Worm (Caenorhabditis elegans) whole organism, young adult: ENCODE measurements around the gene B0280.7.

ENCODE experiments used
- lsl-1 ChIP-seq: fragments of 200-800 bp; sonication (Bioruptor generic); optimal IDR thresholded peaks from 2 replicates; lab custom pipeline; 2018; ENCODE audit warnings: mild to moderate bottlenecking, missing genetic modification characterization, moderate library complexity, missing compliant biosample characterization
- pha-4 ChIP-seq: fragments of 150-350 bp; sonication (generic microtip); optimal IDR thresholded peaks from 2 replicates; lab custom pipeline; 2014; ENCODE audit warnings: missing biosample characterization, missing genetic modification reagents, missing genetic modification characterization

DNA sequence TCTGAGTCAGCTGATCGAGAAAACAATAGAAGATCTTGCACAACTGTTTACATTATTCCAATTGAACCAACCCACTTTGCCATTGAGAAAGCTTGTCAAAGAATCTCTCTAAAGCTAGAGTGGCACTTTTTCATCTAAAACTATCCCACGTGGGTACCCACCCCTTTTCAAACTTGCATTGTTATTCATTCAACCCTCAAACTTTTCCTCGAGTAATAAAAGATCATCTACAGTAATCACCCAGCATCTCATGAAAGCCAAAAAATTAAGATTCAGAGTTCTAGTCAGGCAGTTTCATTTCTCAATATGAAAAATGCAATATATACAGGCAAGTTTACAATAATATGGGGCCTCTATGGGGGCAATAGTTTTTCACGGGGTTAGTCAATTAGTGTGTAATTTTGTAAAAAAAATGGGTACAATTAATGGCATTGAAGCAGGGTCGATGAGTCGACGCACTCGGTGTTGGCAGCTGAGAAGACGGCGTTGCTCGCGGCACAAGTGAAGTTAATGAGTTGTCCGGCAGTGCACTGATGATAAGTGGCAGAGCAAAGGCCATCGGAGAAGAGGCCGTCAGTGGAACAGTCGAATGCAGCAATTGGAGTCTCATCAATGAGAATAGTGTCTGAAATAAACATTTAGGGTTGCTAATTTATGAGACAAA lies 9.7 kb downstream of the B0280.7 start:
- TF ChIP-seq lsl-1 (GFP tag; lab: Kevin White, UChicago) (peak; percentile 59), pha-4 (tag; lab: Kevin White, UChicago) (no peak)
